Worm (Caenorhabditis elegans): ENCODE data around the gene C44B12.6.

- TF ChIP-seq aly-1 (tag; optimal IDR thresholded peaks at IDR 0.05), result no peak
- no peak for TF ChIP-seq tbx-37 (GFP tag; conservative IDR thresholded peaks at IDR 0.05)
- no peak for TF ChIP-seq F13C5.2 (tag; optimal IDR thresholded peaks at IDR 0.05)
- no peak for TF ChIP-seq ama-1 (optimal IDR thresholded peaks at IDR 0.05)
- TF ChIP-seq hmbx-1 (tag; optimal IDR thresholded peaks at IDR 0.05), result no peak
- no peak for TF ChIP-seq tra-4 (tag; optimal IDR thresholded peaks at IDR 0.05)
These were observed 30.6 kb downstream of the C44B12.6 start for ce11 chrIV:1105999-1106398.

Data from whole organism, early embryonic.